Fruit fly (Drosophila melanogaster) whole organism, pupa: ENCODE results near the gene Ski6.

Experiments used
- CG4496 ChIP-seq: fragments of 200-800 bp; sonication (Bioruptor generic); IDR thresholded peaks from 3 replicates; pipeline ENCODE4 v1.3.6; 2022; ENCODE audit warnings: missing biosample characterization, missing genetic modification characterization
- CG8159 ChIP-seq: fragments of 200-800 bp; sonication (Bioruptor generic); optimal IDR thresholded peaks from 3 replicates; lab custom pipeline; 2018; ENCODE audit warnings: missing biosample characterization, mild to moderate bottlenecking, missing genetic modification characterization, moderate library complexity
- EcR ChIP-seq: fragments of 200-800 bp; sonication (Bioruptor generic); optimal IDR thresholded peaks from 3 replicates; lab custom pipeline; 2019; ENCODE audit warnings: missing biosample characterization, missing genetic modification characterization, mild to moderate bottlenecking, moderate library complexity, missing genetic modification reagents

DNA sequence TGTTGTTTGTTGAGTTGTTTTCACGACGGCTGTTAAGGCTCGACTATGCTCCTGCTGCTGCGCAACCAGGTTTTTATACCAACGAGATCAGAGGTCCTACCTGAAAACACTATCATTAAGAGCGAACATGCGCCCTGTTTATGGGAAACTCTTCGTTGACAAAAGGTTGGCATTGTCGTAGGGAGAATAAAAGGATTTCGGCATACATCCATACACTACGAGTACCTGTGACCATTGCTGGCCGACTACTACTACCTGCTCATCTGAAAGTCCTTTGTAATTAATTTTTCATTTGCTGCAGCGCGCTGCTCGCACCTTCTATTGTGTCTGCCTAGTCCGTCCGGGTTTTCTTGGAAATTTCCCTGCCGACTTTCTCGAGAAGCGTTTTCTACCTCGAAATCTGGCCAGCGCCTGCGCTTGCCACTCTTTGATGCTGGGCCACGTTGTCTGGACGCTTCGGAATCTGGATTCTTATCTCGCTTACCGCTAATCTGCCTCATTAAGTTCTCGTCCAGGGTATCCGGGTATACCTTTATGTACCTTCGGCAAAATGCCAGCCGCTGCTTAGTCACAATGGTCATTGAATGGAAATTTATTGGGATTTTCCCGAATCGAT lies 3.1 kb upstream of the Ski6 start, which contains the start of gene CG15480:
- no peak for TF ChIP-seq CG8159 (tag; lab: Kevin White, UChicago)
- no peak for TF ChIP-seq CG4496 (GFP tag; lab: Robert Waterston, UW)
- no peak for TF ChIP-seq EcR (GFP tag; lab: Kevin White, UChicago)
